Fruit fly (Drosophila melanogaster): ENCODE data around the gene CG31457.

CG31457 gene

dm6 chr3R:23126241-23127022 is 1.3 kb downstream of the CG31457 start, which contains the start of gene CG31365 (continued):
- TF ChIP-seq inv (GFP tag; IDR thresholded peaks at IDR 0.05; ENCODE audit: partially characterized antibody) (no peak), fd3F (GFP tag; optimal IDR thresholded peaks at IDR 0.05) (no peak), CG3838 (GFP tag; optimal IDR thresholded peaks at IDR 0.05) (no peak), hb (GFP tag; IDR thresholded peaks at IDR 0.05; ENCODE audit: partially characterized antibody) (no peak), ind (GFP tag; optimal IDR thresholded peaks at IDR 0.05) (no peak), Rx (GFP tag; IDR thresholded peaks at IDR 0.05) (no peak), CG6175 (GFP tag; IDR thresholded peaks at IDR 0.05) (no peak), CG2712 (tag; optimal IDR thresholded peaks at IDR 0.05) (no peak), HHEX (GFP tag; optimal IDR thresholded peaks at IDR 0.05) (no peak), pros (GFP tag; optimal IDR thresholded peaks at IDR 0.05) (no peak), Mad (GFP tag; optimal IDR thresholded peaks at IDR 0.05) (no peak), chif (GFP tag; optimal IDR thresholded peaks at IDR 0.05) (no peak), btn (GFP tag; optimal IDR thresholded peaks at IDR 0.05) (no peak), sna (GFP tag; IDR thresholded peaks at IDR 0.05; ENCODE audit: partially characterized antibody) (0 out of 2 replicates have a peak, but pooled peaks have one; percentile 24), H15 (GFP tag; IDR thresholded peaks at IDR 0.05) (no peak), CG17186 (GFP tag; optimal IDR thresholded peaks at IDR 0.05) (peak; percentile 2), unpg (GFP tag; optimal IDR thresholded peaks at IDR 0.05) (no peak), mld (GFP tag; IDR thresholded peaks at IDR 0.05; ENCODE audit: partially characterized antibody) (no peak), CG4854 (GFP tag; optimal IDR thresholded peaks at IDR 0.05) (no peak), ftz-f1 (GFP tag; optimal IDR thresholded peaks at IDR 0.05) (no peak), Antp (GFP tag; optimal IDR thresholded peaks at IDR 0.05) (no peak), salm (tag; optimal IDR thresholded peaks at IDR 0.05) (no peak), scrt (GFP tag; optimal IDR thresholded peaks at IDR 0.05) (no peak), Dp (GFP tag; optimal IDR thresholded peaks at IDR 0.05) (peak; percentile 36), CG8765 (GFP tag; IDR thresholded peaks at IDR 0.05) (no peak), jigr1 (GFP tag; IDR thresholded peaks at IDR 0.05) (no peak), sens-2 (GFP tag; IDR thresholded peaks at IDR 0.05) (no peak), CG14014 (GFP tag; IDR thresholded peaks at IDR 0.05) (no peak), Hand (GFP tag; optimal IDR thresholded peaks at IDR 0.05) (no peak), HLH3B (GFP tag; IDR thresholded peaks at IDR 0.05) (no peak), CG17359 (tag; optimal IDR thresholded peaks at IDR 0.05) (no peak), CG2199 (GFP tag; IDR thresholded peaks at IDR 0.05) (no peak), CG11247 (GFP tag; IDR thresholded peaks at IDR 0.05) (no peak), E2f2 (GFP tag; IDR thresholded peaks at IDR 0.05) (peak; percentile 46), trem (tag; optimal IDR thresholded peaks at IDR 0.05) (peak; percentile 48), CG8359 (GFP tag; optimal IDR thresholded peaks at IDR 0.05; ENCODE audit: borderline replicate concordance) (no peak), zfh2 (GFP tag; optimal IDR thresholded peaks at IDR 0.05) (no peak), org-1 (GFP tag; optimal IDR thresholded peaks at IDR 0.05) (no peak), CG9817 (tag; optimal IDR thresholded peaks at IDR 0.05) (no peak), shn (GFP tag; optimal IDR thresholded peaks at IDR 0.05) (no peak), NFAT (GFP tag; IDR thresholded peaks at IDR 0.05) (no peak), jumu (GFP tag; optimal IDR thresholded peaks at IDR 0.05) (no peak), rib (GFP tag; IDR thresholded peaks at IDR 0.05) (no peak), D19B (GFP tag; optimal IDR thresholded peaks at IDR 0.05) (no peak), Hr78 (GFP tag; optimal IDR thresholded peaks at IDR 0.05) (no peak), CG4617 (GFP tag; optimal IDR thresholded peaks at IDR 0.05; ENCODE audit: borderline replicate concordance) (peak; percentile 75), Optix (GFP tag; IDR thresholded peaks at IDR 0.05) (no peak), CG12299 (tag; optimal IDR thresholded peaks at IDR 0.05) (no peak), CG18619 (GFP tag; optimal IDR thresholded peaks at IDR 0.05) (no peak), Meics (GFP tag; optimal IDR thresholded peaks at IDR 0.05) (no peak)
